Worm (Caenorhabditis elegans): ENCODE data around the gene srd-69.

srd-69 gene

DNA sequence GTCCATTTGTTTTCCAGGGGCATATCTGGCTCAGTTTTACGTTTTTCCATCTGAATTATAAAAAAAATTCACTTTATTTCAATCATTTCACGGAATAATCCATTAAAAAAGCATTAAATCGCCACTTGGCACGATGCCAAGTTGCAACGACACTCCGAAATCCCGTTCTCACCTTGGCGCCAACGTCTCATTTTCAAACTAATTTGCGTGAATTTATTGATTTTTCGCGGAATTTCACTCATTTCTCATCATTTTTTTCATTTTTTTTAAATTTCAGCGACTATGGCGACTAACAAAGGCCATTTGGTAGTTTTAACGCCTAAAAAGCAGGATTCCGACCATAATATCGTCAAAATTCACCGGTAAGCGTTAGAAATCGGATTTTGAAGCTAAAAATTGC is 13.2 kb downstream of the srd-69 start, which contains the start of gene H14E04.2 (continued):
- TF ChIP-seq egl-27 (tag; optimal IDR thresholded peaks at IDR 0.05) (no peak), nhr-11 (tag; optimal IDR thresholded peaks at IDR 0.05) (peak; percentile 26), spr-3 (GFP tag; optimal IDR thresholded peaks at IDR 0.05) (no peak), F26F4.8 (GFP tag; conservative IDR thresholded peaks at IDR 0.05) (no peak), snpc-1.2 (GFP tag; IDR thresholded peaks at IDR 0.05) (no peak), nhr-25 (tag; optimal IDR thresholded peaks at IDR 0.05; ENCODE audit: borderline replicate concordance, insufficient read depth) (peak; percentile 45), nhr-10 (tag; optimal IDR thresholded peaks at IDR 0.05) (no peak), ceh-28 (tag; optimal IDR thresholded peaks at IDR 0.05) (no peak), mep-1 (tag; optimal IDR thresholded peaks at IDR 0.05) (peak; percentile 59), mes-2 (tag; optimal IDR thresholded peaks at IDR 0.05; ENCODE audit: poor library complexity, severe bottlenecking) (peak; percentile 83), lim-7 (GFP tag; IDR thresholded peaks at IDR 0.05) (no peak), dve-1 (tag; optimal IDR thresholded peaks at IDR 0.05; ENCODE audit: insufficient read depth) (no peak), mdl-1 (tag; optimal IDR thresholded peaks at IDR 0.05) (no peak), nhr-237 (tag; optimal IDR thresholded peaks at IDR 0.05) (no peak), arid-1 (GFP tag; conservative IDR thresholded peaks at IDR 0.05) (no peak), lin-13 (GFP tag; optimal IDR thresholded peaks at IDR 0.05) (peak; percentile 67), zag-1 (tag; optimal IDR thresholded peaks at IDR 0.05) (no peak), D1046.2 (GFP tag; IDR thresholded peaks at IDR 0.05) (no peak), pha-4 (GFP tag; IDR thresholded peaks at IDR 0.05) (peak; percentile 35; the same call in 1 of the 2 replicates), pha-4 (tag; optimal IDR thresholded peaks at IDR 0.05) (no peak), Y105C5A.15 (GFP tag; IDR thresholded peaks at IDR 0.05) (no peak), set-16 (GFP tag; IDR thresholded peaks at IDR 0.05) (no peak), unc-39 (tag; optimal IDR thresholded peaks at IDR 0.05) (no peak)

DNA sequence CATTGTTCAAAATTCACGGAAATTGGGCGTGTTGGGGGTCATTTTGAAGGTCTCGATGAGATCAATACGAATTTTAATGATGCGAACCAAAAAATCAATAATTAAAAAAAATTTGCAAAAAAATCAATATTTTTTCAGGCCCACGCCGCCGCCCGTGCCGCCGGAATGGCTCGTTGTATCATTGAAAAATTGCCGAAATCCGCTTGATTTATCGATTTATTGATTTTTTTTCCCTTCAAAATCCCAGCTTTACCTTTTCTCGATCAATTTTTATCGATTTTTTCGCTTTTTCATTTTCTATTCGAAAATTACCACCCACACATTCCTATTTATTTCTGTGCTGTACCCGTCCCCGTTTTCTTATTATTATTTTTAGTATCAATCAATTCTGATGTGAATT is 21.6 kb downstream of the srd-69 start:
- TF ChIP-seq daf-19 (GFP tag; conservative IDR thresholded peaks at IDR 0.05) = no peak
- TF ChIP-seq ceh-28 (tag; optimal IDR thresholded peaks at IDR 0.05) = peak; percentile 99
- TF ChIP-seq aha-1 (tag) = peak; percentile 30
- no peak for TF ChIP-seq dmd-6 (GFP tag; IDR thresholded peaks at IDR 0.05)

DNA sequence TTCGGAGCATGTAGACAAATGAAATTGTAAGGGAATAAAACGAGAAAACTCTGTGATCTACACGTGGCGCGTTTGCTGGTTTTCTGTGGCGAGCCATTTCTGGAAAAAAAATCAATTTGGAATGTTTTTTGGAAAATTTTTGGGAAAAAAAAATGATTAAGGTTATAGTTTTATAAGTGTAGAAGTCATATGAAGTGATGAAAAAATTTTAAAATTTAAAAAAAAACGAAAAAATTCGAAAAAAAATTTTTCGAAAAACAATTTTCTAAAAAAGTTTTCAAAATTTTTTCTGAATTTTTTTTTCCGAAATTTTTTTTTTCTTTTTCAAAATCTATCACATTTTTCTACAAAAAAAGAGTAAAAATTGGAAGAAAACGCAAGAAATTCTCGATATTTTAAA is 23.7 kb downstream of the srd-69 start, which contains the start of gene H14E04.3:
TSS of gene H14E04.3 (minus strand) at position 101 of the 400 bp plus-strand sequence.
- no peak for TF ChIP-seq rbr-2 (tag; optimal IDR thresholded peaks at IDR 0.05)
- TF ChIP-seq dve-1 (tag; optimal IDR thresholded peaks at IDR 0.05; ENCODE audit: insufficient read depth) = no peak
- TF ChIP-seq nhr-77 (tag; optimal IDR thresholded peaks at IDR 0.05) = no peak
- TF ChIP-seq lir-3 (tag; optimal IDR thresholded peaks at IDR 0.05) = no peak
- TF ChIP-seq skn-1 (tag; optimal IDR thresholded peaks at IDR 0.05) = no peak
- no peak for TF ChIP-seq ceh-20 (GFP tag; IDR thresholded peaks at IDR 0.05)
- TF ChIP-seq aly-2 (tag; optimal IDR thresholded peaks at IDR 0.05) = no peak
- TF ChIP-seq set-16 (GFP tag; IDR thresholded peaks at IDR 0.05) = no peak
- TF ChIP-seq fos-1 (tag; optimal IDR thresholded peaks at IDR 0.05) = no peak
- no peak for TF ChIP-seq zag-1 (tag; optimal IDR thresholded peaks at IDR 0.05)
- no peak for TF ChIP-seq ces-1 (GFP tag; optimal IDR thresholded peaks at IDR 0.05)
- no peak for TF ChIP-seq mes-2 (tag; optimal IDR thresholded peaks at IDR 0.05; ENCODE audit: poor library complexity, severe bottlenecking)
- no peak for TF ChIP-seq jun-1 (tag; optimal IDR thresholded peaks at IDR 0.05)
- no peak for TF ChIP-seq nhr-6 (tag; optimal IDR thresholded peaks at IDR 0.05)
- no peak for TF ChIP-seq Y75B8A.6 (GFP tag; IDR thresholded peaks at IDR 0.05)
- no peak for TF ChIP-seq daf-16 (GFP tag; optimal IDR thresholded peaks at IDR 0.05)
- no peak for TF ChIP-seq daf-16 (tag; optimal IDR thresholded peaks at IDR 0.05)
